Fruit fly (Drosophila melanogaster): ENCODE results near the gene PDCD-5.

- TF ChIP-seq h (optimal IDR thresholded peaks at IDR 0.05), result no peak
- no peak for TF ChIP-seq insv (optimal IDR thresholded peaks at IDR 0.05)
- no peak for TF ChIP-seq Sin3A (optimal IDR thresholded peaks at IDR 0.05)
Observed at dm6 chr3L:16208839-16209612, 22.8 kb downstream of the PDCD-5 start.

Measured in Kc167 (cell line).